Fruit fly (Drosophila melanogaster): ENCODE data around the gene CG16854.
A peak's percentile ranks its signal among the peaks of the same experiment; 100 is the strongest.

The CG16854 gene

dm6 chr2L:11072250-11072649 lies 14.3 kb upstream of the CG16854 start (continued):
- no peak for TF ChIP-seq CG32264 (GFP tag; optimal IDR thresholded peaks at IDR 0.05)
- peak; percentile 85 for TF ChIP-seq h (GFP tag; optimal IDR thresholded peaks at IDR 0.05)

dm6 chr2L:11072880-11073279 lies 13.6 kb upstream of the CG16854 start:
- TF ChIP-seq CG9705 (GFP tag; optimal IDR thresholded peaks at IDR 0.05), result no peak
- TF ChIP-seq Mio (GFP tag; optimal IDR thresholded peaks at IDR 0.05), result no peak
- TF ChIP-seq foxo (GFP tag; optimal IDR thresholded peaks at IDR 0.05), result no peak
- TF ChIP-seq CrebA (GFP tag; optimal IDR thresholded peaks at IDR 0.05; ENCODE audit: borderline replicate concordance), result no peak
- TF ChIP-seq Hnf4 (GFP tag; optimal IDR thresholded peaks at IDR 0.05), result no peak
- TF ChIP-seq brk (GFP tag; optimal IDR thresholded peaks at IDR 0.05), result no peak
- TF ChIP-seq HLH106 (tag; optimal IDR thresholded peaks at IDR 0.05), result no peak
- TF ChIP-seq usp (GFP tag; optimal IDR thresholded peaks at IDR 0.05), result no peak
- TF ChIP-seq Sp1 (GFP tag; optimal IDR thresholded peaks at IDR 0.05), result no peak
- no peak for TF ChIP-seq lola (GFP tag; optimal IDR thresholded peaks at IDR 0.05)
- no peak for TF ChIP-seq psq (GFP tag; optimal IDR thresholded peaks at IDR 0.05)

- TF ChIP-seq Sp1 (GFP tag; optimal IDR thresholded peaks at IDR 0.05), result peak; percentile 42
- peak; percentile 9 for TF ChIP-seq br (GFP tag; optimal IDR thresholded peaks at IDR 0.05)
- TF ChIP-seq OdsH (GFP tag; optimal IDR thresholded peaks at IDR 0.05), result peak; percentile 32
- TF ChIP-seq rgr (GFP tag; optimal IDR thresholded peaks at IDR 0.05), result peak; percentile 24
- TF ChIP-seq foxo (GFP tag; optimal IDR thresholded peaks at IDR 0.05), result peak in 1 of 2 experiments; percentile 6
- no peak for TF ChIP-seq usp (GFP tag; optimal IDR thresholded peaks at IDR 0.05)
- TF ChIP-seq Vsx2 (GFP tag; optimal IDR thresholded peaks at IDR 0.05; ENCODE audit: partially characterized antibody), result no peak
- peak; percentile 6 for TF ChIP-seq h (GFP tag; optimal IDR thresholded peaks at IDR 0.05)
- TF ChIP-seq ey (GFP tag; optimal IDR thresholded peaks at IDR 0.05), result peak; percentile 34
These were observed 12.6 kb upstream of the CG16854 start for dm6 chr2L:11073947-11074346.

DNA sequence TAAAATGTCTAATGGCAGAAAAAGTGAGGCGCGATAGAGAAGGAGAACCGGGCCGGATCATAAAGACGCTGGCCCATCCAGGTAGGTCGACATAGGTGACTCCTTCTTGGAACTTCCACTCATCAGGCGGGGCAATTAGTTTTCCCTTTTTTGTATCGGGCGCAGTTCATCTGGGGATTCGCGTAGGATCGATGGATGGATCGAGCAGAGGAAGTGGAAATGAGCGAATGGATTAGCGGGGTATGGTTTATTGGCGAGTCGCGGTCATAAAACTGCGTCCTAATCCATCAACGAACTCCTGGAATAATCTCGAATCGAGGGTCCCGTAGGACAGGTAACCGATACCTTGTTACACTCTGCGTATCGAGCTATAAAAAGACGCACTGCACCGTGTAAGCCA lies 11.4 kb upstream of the CG16854 start, which contains the start of gene CG43725:
TSS of gene CG43725 (plus strand) at position 400 of the 400 bp plus-strand sequence.
- TF ChIP-seq sage (GFP tag; optimal IDR thresholded peaks at IDR 0.05) (no peak), OdsH (GFP tag; optimal IDR thresholded peaks at IDR 0.05) (no peak), GATAd (GFP tag; optimal IDR thresholded peaks at IDR 0.05) (no peak), Hr78 (GFP tag; optimal IDR thresholded peaks at IDR 0.05) (no peak), CG9705 (GFP tag; optimal IDR thresholded peaks at IDR 0.05) (no peak), Sp1 (GFP tag; optimal IDR thresholded peaks at IDR 0.05) (no peak)

dm6 chr2L:11081337-11081736 lies 5.2 kb upstream of the CG16854 start, which contains the start of gene AstC:
TSS of gene AstC (minus strand) at chr2L:11081399.
- TF ChIP-seq Dfd (GFP tag; optimal IDR thresholded peaks at IDR 0.05) (peak; percentile 98), CG32264 (GFP tag; optimal IDR thresholded peaks at IDR 0.05) (no peak), Dif (GFP tag; optimal IDR thresholded peaks at IDR 0.05; ENCODE audit: partially characterized antibody) (no peak)

DNA sequence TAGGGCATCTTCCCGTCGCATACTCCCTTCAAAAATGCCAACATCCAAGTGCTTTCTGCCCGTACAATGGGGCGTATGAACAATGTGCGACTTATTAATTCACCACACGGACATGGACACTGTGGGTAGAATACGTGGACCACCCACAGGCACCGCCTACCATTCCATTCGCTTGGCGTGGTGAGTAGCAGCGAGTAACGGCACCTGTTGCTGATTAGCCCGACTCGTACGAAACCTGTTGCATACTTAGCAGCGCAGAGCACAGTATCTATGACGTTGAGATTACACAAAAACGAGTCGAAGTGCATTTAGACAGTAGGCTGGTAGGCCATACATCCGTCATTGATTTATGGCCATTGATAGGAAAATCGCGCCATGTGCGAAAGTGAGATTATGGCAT lies 4.5 kb upstream of the CG16854 start:
- TF ChIP-seq Rel (GFP tag; optimal IDR thresholded peaks at IDR 0.05), result no peak
- no peak for TF ChIP-seq Rel (tag; optimal IDR thresholded peaks at IDR 0.05)
- TF ChIP-seq CG9705 (GFP tag; optimal IDR thresholded peaks at IDR 0.05), result no peak
- no peak for TF ChIP-seq brk (GFP tag; optimal IDR thresholded peaks at IDR 0.05)
- TF ChIP-seq CG32264 (GFP tag; optimal IDR thresholded peaks at IDR 0.05), result no peak
- peak; percentile 6 for TF ChIP-seq Myc (optimal IDR thresholded peaks at IDR 0.05)
- TF ChIP-seq dsf (GFP tag; optimal IDR thresholded peaks at IDR 0.05; ENCODE audit: borderline replicate concordance), result no peak
- TF ChIP-seq sage (GFP tag; optimal IDR thresholded peaks at IDR 0.05), result no peak

- TF ChIP-seq Sp1 (GFP tag; optimal IDR thresholded peaks at IDR 0.05), result no peak
- TF ChIP-seq lola (GFP tag; optimal IDR thresholded peaks at IDR 0.05), result no peak
- no peak for TF ChIP-seq dsf (GFP tag; optimal IDR thresholded peaks at IDR 0.05; ENCODE audit: borderline replicate concordance)
- TF ChIP-seq Hr78 (GFP tag; optimal IDR thresholded peaks at IDR 0.05), result no peak
- no peak for TF ChIP-seq Hnf4 (GFP tag; optimal IDR thresholded peaks at IDR 0.05)
- TF ChIP-seq sv (GFP tag; optimal IDR thresholded peaks at IDR 0.05), result no peak
These were observed 1.4 kb upstream of the CG16854 start, which contains the start of gene AstCC for dm6 chr2L:11085129-11085528. TSS of gene AstCC (minus strand) at chr2L:11085229.

All from whole organism, wandering third instar larva.